Worm (Caenorhabditis elegans): ENCODE results near the gene nex-1.

ce11 chrIII:5193266-5193665 lies 32.2 kb upstream of the nex-1 start:
- no peak for TF ChIP-seq unc-62 (GFP tag; optimal IDR thresholded peaks at IDR 0.05)
- TF ChIP-seq unc-39 (tag; optimal IDR thresholded peaks at IDR 0.05): no peak
- no peak for TF ChIP-seq nhr-67 (tag; optimal IDR thresholded peaks at IDR 0.05)
- TF ChIP-seq zag-1 (tag; optimal IDR thresholded peaks at IDR 0.05): no peak
- no peak for TF ChIP-seq nhr-77 (tag; optimal IDR thresholded peaks at IDR 0.05)
- TF ChIP-seq mml-1 (tag; optimal IDR thresholded peaks at IDR 0.05): no peak
- TF ChIP-seq ama-1 (optimal IDR thresholded peaks at IDR 0.05): no peak
- TF ChIP-seq fkh-10 (GFP tag; optimal IDR thresholded peaks at IDR 0.05): no peak
- TF ChIP-seq egl-27 (tag; optimal IDR thresholded peaks at IDR 0.05): no peak
- no peak for TF ChIP-seq nhr-237 (tag; optimal IDR thresholded peaks at IDR 0.05)
- TF ChIP-seq lin-39 (tag; optimal IDR thresholded peaks at IDR 0.05): no peak
